Worm (Caenorhabditis elegans) whole organism, mixed stage, embryonic: ENCODE measurements around the gene nep-6.

ENCODE experiments used
- blmp-1 ChIP-seq: fragments of 150-350 bp; optimal IDR thresholded peaks from 2 replicates; lab custom pipeline; 2014; ENCODE audit warnings: missing biosample characterization, missing genetic modification characterization
- lin-13 ChIP-seq: fragments of 150-350 bp; optimal IDR thresholded peaks from 2 replicates; lab custom pipeline; 2014; ENCODE audit warnings: missing biosample characterization, missing genetic modification characterization
- lin-32 ChIP-seq: fragments of 200-800 bp; sonication (Bioruptor generic); optimal IDR thresholded peaks from 2 replicates; lab custom pipeline; 2018; ENCODE audit warnings: mild to moderate bottlenecking, missing genetic modification characterization, missing compliant biosample characterization
- nhr-28 ChIP-seq: fragments of 150-350 bp; optimal IDR thresholded peaks from 2 replicates; lab custom pipeline; 2014; ENCODE audit warnings: missing biosample characterization, missing genetic modification characterization
- ztf-11 ChIP-seq: fragments of 150-350 bp; optimal IDR thresholded peaks from 2 replicates; lab custom pipeline; 2014; ENCODE audit warnings: missing biosample characterization, missing genetic modification characterization

- TF ChIP-seq lin-32 (no peak), nhr-28 (tag; lab: Kevin White, UChicago) (no peak), ztf-11 (tag; lab: Kevin White, UChicago) (no peak), lin-13 (tag; lab: Kevin White, UChicago) (no peak), blmp-1 (tag; lab: Kevin White, UChicago) (no peak)
These were observed 13.8 kb upstream of the nep-6 start, which contains the start of gene nep-10 for ce11 chrII:3402854-3403253.
